Worm (Caenorhabditis elegans): ENCODE results near the gene C25D7.10.

C25D7.10 gene

DNA sequence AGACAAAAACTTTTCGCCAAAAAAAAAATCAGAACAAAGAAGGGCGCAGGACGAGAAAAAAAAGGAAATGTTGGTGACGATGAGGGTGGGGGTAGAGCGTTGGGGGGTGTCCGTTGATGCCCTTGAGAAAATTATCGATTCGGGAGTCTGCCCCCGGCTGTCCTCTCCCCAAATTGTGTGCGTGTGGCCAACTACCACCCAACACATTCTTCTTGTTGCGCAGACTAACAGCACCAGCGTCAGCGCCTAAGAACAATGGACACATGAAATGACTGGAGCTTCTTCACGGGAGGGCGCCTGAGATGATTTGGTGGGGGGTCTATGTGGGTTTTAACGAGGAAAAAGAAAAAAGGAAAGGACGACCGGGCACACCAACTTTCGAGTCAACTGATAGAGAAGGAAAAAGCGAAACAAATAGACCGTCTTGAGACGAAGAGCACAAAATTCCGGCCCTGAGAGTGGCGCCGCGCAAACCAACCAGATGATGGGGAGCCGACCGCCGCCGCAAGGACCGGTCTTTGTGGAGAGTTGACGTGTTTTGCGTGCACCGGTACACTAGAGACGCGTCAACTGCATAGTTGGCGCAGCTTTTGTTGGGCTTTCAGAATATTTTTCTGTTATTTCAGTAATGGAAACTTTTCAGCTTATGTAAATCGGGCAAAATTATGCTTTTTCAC is 2.1 kb upstream of the C25D7.10 start, which contains the start of gene C25D7.9 (continued):
- TF ChIP-seq hlh-17 (GFP tag; optimal IDR thresholded peaks at IDR 0.05; ENCODE audit: borderline replicate concordance) = no peak
- TF ChIP-seq fkh-4 (tag; optimal IDR thresholded peaks at IDR 0.05; ENCODE audit: borderline replicate concordance) = no peak
- TF ChIP-seq dpl-1 (GFP tag; optimal IDR thresholded peaks at IDR 0.05) = peak; percentile 17 to 52 (median 45)
- no peak for TF ChIP-seq fkh-10 (GFP tag; optimal IDR thresholded peaks at IDR 0.05)
- peak; percentile 17 for TF ChIP-seq skn-1 (tag; optimal IDR thresholded peaks at IDR 0.05)
- no peak for TF ChIP-seq irx-1 (tag; optimal IDR thresholded peaks at IDR 0.05)
- TF ChIP-seq rnt-1 (tag; optimal IDR thresholded peaks at IDR 0.05) = peak; percentile 72
- no peak for TF ChIP-seq mef-2 (tag; optimal IDR thresholded peaks at IDR 0.05)
- TF ChIP-seq ama-1 (optimal IDR thresholded peaks at IDR 0.05) = no peak
- TF ChIP-seq fkh-8 (tag; optimal IDR thresholded peaks at IDR 0.05) = peak; percentile 35
- TF ChIP-seq nhr-28 (tag; optimal IDR thresholded peaks at IDR 0.05) = no peak
- no peak for TF ChIP-seq jun-1 (tag; optimal IDR thresholded peaks at IDR 0.05)
- TF ChIP-seq nhr-11 (tag; optimal IDR thresholded peaks at IDR 0.05) = no peak
- TF ChIP-seq lin-15B (tag; optimal IDR thresholded peaks at IDR 0.05) = no peak

DNA sequence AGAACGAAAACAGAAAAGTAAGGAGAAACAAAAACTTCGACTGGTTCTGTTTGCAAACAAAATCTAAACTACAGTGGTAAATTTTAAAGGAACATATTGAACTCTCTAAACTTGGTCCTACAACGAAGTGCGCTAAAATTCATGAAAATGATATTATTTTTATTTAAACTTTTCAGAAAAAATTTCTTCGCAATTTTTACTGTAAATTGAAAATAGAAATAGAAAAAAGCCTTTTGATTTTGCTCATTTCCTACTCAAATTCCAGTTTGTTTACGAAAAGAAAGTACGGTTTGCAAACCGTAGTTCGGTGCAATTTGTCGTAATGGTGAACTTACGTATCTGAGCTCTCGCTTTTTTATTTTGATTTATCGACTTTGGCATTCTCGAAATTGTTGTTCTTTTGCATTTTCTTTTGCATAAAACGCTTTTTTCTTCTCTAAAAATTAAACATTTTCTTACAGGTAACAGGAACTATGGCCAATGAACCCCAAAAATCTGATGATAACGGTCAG is 1.4 kb upstream of the C25D7.10 start, which contains the start of gene otub-1:
TSS of gene otub-1 (plus strand) at position 462 of the 512 bp plus-strand sequence.
- TF ChIP-seq ama-1 (optimal IDR thresholded peaks at IDR 0.05) (no peak), efl-1 (optimal IDR thresholded peaks at IDR 0.05) (no peak), efl-1 (GFP tag; optimal IDR thresholded peaks at IDR 0.05 in 1 of 2) (peak in 1 of 2 experiments; percentile 13)

DNA sequence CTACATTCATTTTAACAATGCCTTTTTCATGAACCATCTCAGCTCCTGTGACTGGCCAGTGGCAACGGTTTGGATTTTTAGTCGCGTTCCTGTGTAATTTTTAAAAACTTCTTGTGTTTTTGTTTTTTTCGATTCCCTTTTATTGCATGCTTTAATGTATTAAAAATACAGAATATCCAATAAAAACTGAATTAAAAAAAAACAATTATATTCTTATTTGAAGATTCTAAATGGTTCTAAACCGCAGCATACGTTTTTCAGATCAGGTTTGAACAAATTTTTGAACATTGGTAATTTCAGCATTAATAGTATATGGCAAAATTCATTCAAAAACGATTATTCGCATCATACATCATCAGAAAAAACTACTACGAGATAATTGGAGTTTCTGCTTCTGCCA is 1.1 kb downstream of the C25D7.10 start, which contains the start of gene dnj-3:
TSS of gene dnj-3 (plus strand) at position 301 of the 400 bp plus-strand sequence.
- TF ChIP-seq vab-15 (tag; optimal IDR thresholded peaks at IDR 0.05) (no peak), C34B4.2 (tag; optimal IDR thresholded peaks at IDR 0.05) (no peak), efl-1 (optimal IDR thresholded peaks at IDR 0.05) (no peak), efl-1 (GFP tag; optimal IDR thresholded peaks at IDR 0.05 in 1 of 2) (peak in 1 of 2 experiments; percentile 24), C16A3.4 (tag; optimal IDR thresholded peaks at IDR 0.05) (no peak), efl-3 (GFP tag; optimal IDR thresholded peaks at IDR 0.05) (no peak), pag-3 (tag; optimal IDR thresholded peaks at IDR 0.05; ENCODE audit: borderline replicate concordance, insufficient read depth) (no peak)

- TF ChIP-seq efl-3 (GFP tag; optimal IDR thresholded peaks at IDR 0.05) (no peak), ama-1 (optimal IDR thresholded peaks at IDR 0.05) (no peak), lsy-2 (tag; optimal IDR thresholded peaks at IDR 0.05) (peak in 1 of 2 experiments; percentile 73), C34B4.2 (tag; optimal IDR thresholded peaks at IDR 0.05) (no peak), nhr-76 (tag; optimal IDR thresholded peaks at IDR 0.05) (no peak), unc-98 (GFP tag; IDR thresholded peaks at IDR 0.05) (no peak), F16B12.6 (tag; optimal IDR thresholded peaks at IDR 0.05) (no peak), hlh-4 (tag; optimal IDR thresholded peaks at IDR 0.05) (no peak), ets-5 (GFP tag; IDR thresholded peaks at IDR 0.05) (no peak), zag-1 (tag; optimal IDR thresholded peaks at IDR 0.05) (no peak), fkh-8 (tag; optimal IDR thresholded peaks at IDR 0.05) (no peak), nhr-28 (tag; optimal IDR thresholded peaks at IDR 0.05) (no peak), lin-14 (GFP tag; optimal IDR thresholded peaks at IDR 0.05) (peak; percentile 3), nhr-12 (tag; optimal IDR thresholded peaks at IDR 0.05) (no peak), tlp-1 (tag; optimal IDR thresholded peaks at IDR 0.05) (no peak)
These were observed 2.2 kb downstream of the C25D7.10 start for ce11 chrV:15069435-15069985.

DNA sequence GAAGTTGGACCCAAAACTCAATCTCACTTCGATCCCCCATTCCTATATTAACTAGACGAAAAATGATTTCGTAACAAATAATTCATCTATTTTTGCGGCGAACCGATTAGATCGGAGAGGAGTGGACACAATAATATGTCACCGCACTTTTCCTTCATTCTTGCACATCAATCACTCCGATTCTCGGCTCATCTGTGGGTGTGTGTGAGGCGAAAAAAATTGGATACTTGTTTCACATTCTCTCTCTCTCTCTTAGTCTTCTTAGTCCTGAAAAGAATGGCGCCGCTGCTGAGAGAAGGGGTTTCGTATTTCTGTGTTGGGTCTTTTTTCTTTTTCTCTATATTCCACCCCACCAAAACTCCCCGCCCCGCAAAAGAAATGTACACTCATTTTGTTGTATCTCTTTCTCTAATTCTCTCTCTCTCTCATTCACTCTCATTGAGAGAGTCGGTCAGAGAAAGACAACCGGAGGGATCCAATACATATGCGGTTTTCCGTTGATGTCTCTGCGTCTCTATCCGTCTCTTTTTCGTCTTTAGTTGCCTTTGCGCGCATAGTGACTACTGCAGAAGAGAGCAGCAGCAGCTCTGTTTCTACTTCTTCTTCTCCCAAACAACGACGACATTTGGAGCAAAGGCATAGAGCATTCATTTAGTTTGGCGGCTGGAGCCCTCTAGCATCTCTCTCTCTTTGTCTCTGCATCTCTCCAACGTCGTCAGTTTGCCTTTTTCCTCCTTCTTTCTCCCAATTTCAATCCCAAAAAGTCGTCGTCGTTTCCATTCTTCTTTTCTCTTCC is 3.9 kb downstream of the C25D7.10 start, which contains the start of gene unc-76:
TSS of gene unc-76 (plus strand) at position 746 of the 796 bp plus-strand sequence.
- no peak for TF ChIP-seq alr-1 (tag; optimal IDR thresholded peaks at IDR 0.05; ENCODE audit: borderline replicate concordance)
- peak; percentile 95 for TF ChIP-seq fkh-8 (tag; optimal IDR thresholded peaks at IDR 0.05)
- TF ChIP-seq mab-9 (GFP tag; IDR thresholded peaks at IDR 0.05) = peak; percentile 74
- peak; percentile 63 for TF ChIP-seq lin-39 (tag; optimal IDR thresholded peaks at IDR 0.05)
- no peak for TF ChIP-seq ama-1 (optimal IDR thresholded peaks at IDR 0.05)
- peak; percentile 81 for TF ChIP-seq lir-3 (tag; optimal IDR thresholded peaks at IDR 0.05; ENCODE audit: poor library complexity)
- no peak for TF ChIP-seq nhr-12 (tag; optimal IDR thresholded peaks at IDR 0.05)
- TF ChIP-seq zip-4 (GFP tag; optimal IDR thresholded peaks at IDR 0.05) = no peak
- no peak for TF ChIP-seq nhr-84 (tag; optimal IDR thresholded peaks at IDR 0.05)
- TF ChIP-seq hpl-2 (GFP tag; optimal IDR thresholded peaks at IDR 0.05) = no peak
- TF ChIP-seq C04F5.9 (tag; optimal IDR thresholded peaks at IDR 0.05) = no peak
- TF ChIP-seq pag-3 (tag; optimal IDR thresholded peaks at IDR 0.05; ENCODE audit: borderline replicate concordance, insufficient read depth) = no peak
- TF ChIP-seq unc-86 (tag; optimal IDR thresholded peaks at IDR 0.05) = peak; percentile 92
- no peak for TF ChIP-seq grh-1 (GFP tag; IDR thresholded peaks at IDR 0.05)
